Fruit fly (Drosophila melanogaster): Measurements from ENCODE around the gene CG42266.
A peak's percentile ranks its signal among the peaks of the same experiment; 100 is the strongest.

Gene CG42266

dm6 chr2L:16321872-16322631 lies 18.1 kb downstream of the CG42266 start:
- TF ChIP-seq CG7372 (GFP tag; IDR thresholded peaks at IDR 0.05) = no peak
- no peak for TF ChIP-seq br (optimal IDR thresholded peaks at IDR 0.05)
- TF ChIP-seq CG13296 (GFP tag; optimal IDR thresholded peaks at IDR 0.05) = no peak
- no peak for TF ChIP-seq HLH54F (GFP tag; optimal IDR thresholded peaks at IDR 0.05)
- peak; percentile 59 for TF ChIP-seq CG10543 (GFP tag; optimal IDR thresholded peaks at IDR 0.05)
- peak; percentile 79 for TF ChIP-seq sd (tag; optimal IDR thresholded peaks at IDR 0.05)
- TF ChIP-seq pzg (GFP tag; optimal IDR thresholded peaks at IDR 0.05) = no peak
- peak in 1 of 2 experiments; percentile 85 for TF ChIP-seq Pdp1 (GFP tag; optimal IDR thresholded peaks at IDR 0.05)
- TF ChIP-seq lov (optimal IDR thresholded peaks at IDR 0.05) = no peak
- TF ChIP-seq lov (GFP tag; IDR thresholded peaks at IDR 0.05) = no peak
- no peak for TF ChIP-seq en (GFP tag; optimal IDR thresholded peaks at IDR 0.05)
- no peak for TF ChIP-seq CG11560 (tag; IDR thresholded peaks at IDR 0.05)
- peak; percentile 10 for TF ChIP-seq Med (GFP tag)
- TF ChIP-seq sr (GFP tag; IDR thresholded peaks at IDR 0.05) = 0 out of 3 replicates have a peak, but pooled peaks have one; percentile 35
- no peak for TF ChIP-seq chinmo (GFP tag; IDR thresholded peaks at IDR 0.05; ENCODE audit: partially characterized antibody)
- no peak for TF ChIP-seq Mad (GFP tag; optimal IDR thresholded peaks at IDR 0.05)
- TF ChIP-seq grau (tag; optimal IDR thresholded peaks at IDR 0.05) = no peak
- no peak for TF ChIP-seq CG2712 (tag; optimal IDR thresholded peaks at IDR 0.05)
- peak; percentile 63 for TF ChIP-seq onecut (GFP tag; IDR thresholded peaks at IDR 0.05)
- TF ChIP-seq CG12071 (GFP tag; optimal IDR thresholded peaks at IDR 0.05) = no peak
- no peak for TF ChIP-seq CG2129 (GFP tag; IDR thresholded peaks at IDR 0.05; ENCODE audit: partially characterized antibody)
- no peak for TF ChIP-seq tgo (GFP tag; IDR thresholded peaks at IDR 0.05)
- TF ChIP-seq rib (GFP tag; IDR thresholded peaks at IDR 0.05) = peak; percentile 65
- no peak for TF ChIP-seq ranshi (GFP tag; IDR thresholded peaks at IDR 0.05)
- no peak for TF ChIP-seq CG12942 (GFP tag; optimal IDR thresholded peaks at IDR 0.05)
- TF ChIP-seq sob (GFP tag; IDR thresholded peaks at IDR 0.05) = no peak

DNA sequence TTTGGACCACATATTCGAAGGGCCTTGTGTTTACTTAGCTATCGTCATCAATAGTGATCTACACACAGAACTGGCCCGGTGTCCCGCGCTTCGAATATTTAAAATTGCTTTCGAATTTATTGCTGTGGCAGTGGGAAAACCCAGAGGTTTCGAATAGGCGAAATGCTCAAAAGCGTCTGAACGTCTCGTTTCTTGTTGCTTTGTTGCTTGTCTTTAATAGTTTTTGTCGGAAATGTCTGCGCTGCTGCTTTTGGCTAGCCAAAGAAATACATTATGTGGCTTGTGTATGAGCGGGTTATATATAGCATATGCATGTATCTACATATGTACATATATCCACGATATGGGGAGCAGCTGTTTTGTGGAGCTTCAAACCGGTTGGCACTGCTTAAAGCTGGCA lies 19.0 kb downstream of the CG42266 start:
- TF ChIP-seq kah (GFP tag; optimal IDR thresholded peaks at IDR 0.05) (no peak), chinmo (GFP tag; IDR thresholded peaks at IDR 0.05; ENCODE audit: partially characterized antibody) (peak; percentile 88; the same call in 3 of the 4 replicates), CG10543 (GFP tag; optimal IDR thresholded peaks at IDR 0.05) (peak; percentile 55), Med (GFP tag) (peak; percentile 69), stc (GFP tag; IDR thresholded peaks at IDR 0.05) (no peak), Aef1 (GFP tag; IDR thresholded peaks at IDR 0.05) (no peak), CG13894 (tag; optimal IDR thresholded peaks at IDR 0.05) (peak; percentile 51), twi (tag; optimal IDR thresholded peaks at IDR 0.05) (peak; percentile 23), CG3838 (GFP tag; optimal IDR thresholded peaks at IDR 0.05) (peak; percentile 5), CG12769 (tag; optimal IDR thresholded peaks at IDR 0.05) (peak; percentile 61), CG10366 (GFP tag; IDR thresholded peaks at IDR 0.05) (no peak), nau (GFP tag; optimal IDR thresholded peaks at IDR 0.05) (peak; percentile 6), CG16779 (GFP tag; IDR thresholded peaks at IDR 0.05) (no peak), pros (GFP tag; optimal IDR thresholded peaks at IDR 0.05) (peak; percentile 28), Max (GFP tag; optimal IDR thresholded peaks at IDR 0.05) (no peak), aop (GFP tag; IDR thresholded peaks at IDR 0.05) (no peak), CG4854 (GFP tag; optimal IDR thresholded peaks at IDR 0.05) (no peak), Atf3 (GFP tag; optimal IDR thresholded peaks at IDR 0.05) (no peak), Sry-β (GFP tag; optimal IDR thresholded peaks at IDR 0.05) (no peak), abd-A (tag; optimal IDR thresholded peaks at IDR 0.05) (peak; percentile 58), CG18599 (GFP tag; optimal IDR thresholded peaks at IDR 0.05) (no peak), sug (tag; optimal IDR thresholded peaks at IDR 0.05) (no peak), Rfx (GFP tag; IDR thresholded peaks at IDR 0.05) (0 out of 2 replicates have a peak, but pooled peaks have one; percentile 15), Eip74EF (GFP tag; optimal IDR thresholded peaks at IDR 0.05) (peak in 1 of 2 experiments; percentile 3), luna (GFP tag; optimal IDR thresholded peaks at IDR 0.05) (no peak), vnd (GFP tag; IDR thresholded peaks at IDR 0.05; ENCODE audit: partially characterized antibody) (no peak), kni (GFP tag; optimal IDR thresholded peaks at IDR 0.05) (peak; percentile 13)

Measured in whole organism, embryonic.